Fruit fly (Drosophila melanogaster) ovary, adult (tissue): ENCODE results near the gene CG2202.

Experiments used
- CG17801 ChIP-seq: fragments of 200-800 bp; optimal IDR thresholded peaks from 2 replicates; lab custom pipeline; 2019; ENCODE audit warnings: missing biosample characterization, mild to moderate bottlenecking, missing genetic modification characterization, moderate library complexity; ENCODE audit not compliant: partially characterized antibody

The CG2202 gene

DNA sequence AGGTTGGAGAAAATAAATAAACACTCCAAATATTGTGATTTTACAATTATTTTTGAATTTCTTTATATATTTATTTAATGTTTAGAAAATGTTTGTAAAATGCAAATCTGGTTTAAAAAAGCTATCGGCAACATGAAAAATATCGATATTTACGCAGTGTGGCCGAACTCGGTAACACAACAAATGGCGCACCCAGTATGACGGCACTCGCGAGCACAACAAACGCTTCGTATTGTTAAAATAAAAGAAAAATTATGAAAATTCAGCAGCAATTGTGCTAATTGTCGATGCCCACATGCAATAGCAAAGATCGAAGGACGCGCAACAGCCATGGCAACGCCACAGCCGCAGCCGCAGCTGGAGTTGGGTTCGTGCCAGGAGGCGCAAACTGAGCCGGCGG, at the start of gene CG2202:
TSS of gene CG2202 (plus strand) at position 193 of the 400 bp plus-strand sequence.
- TF ChIP-seq CG17801 (GFP tag; lab: Kevin White, UChicago): peak; percentile 35

DNA sequence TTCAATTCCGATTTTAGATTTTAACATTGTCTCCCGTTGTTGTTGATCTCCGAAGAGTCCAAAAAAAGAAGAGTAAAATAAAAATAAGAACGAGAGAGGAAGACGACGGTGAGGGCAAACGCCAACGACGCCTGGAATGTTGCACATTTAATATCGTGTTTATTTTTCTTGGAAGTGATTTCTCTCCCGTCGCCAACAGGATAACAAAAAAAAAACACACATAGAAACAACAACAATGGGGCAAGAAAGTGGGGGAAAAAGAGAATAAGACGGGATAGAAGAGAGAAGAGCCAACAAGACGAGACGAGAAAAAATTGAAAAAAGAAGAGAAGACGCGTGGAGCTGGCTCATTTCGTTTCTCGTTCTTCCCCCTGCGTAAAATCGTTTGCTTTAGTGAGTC, 47.5 kb upstream of the CG2202 start:
- TF ChIP-seq CG17801 (GFP tag; lab: Kevin White, UChicago): no peak

DNA sequence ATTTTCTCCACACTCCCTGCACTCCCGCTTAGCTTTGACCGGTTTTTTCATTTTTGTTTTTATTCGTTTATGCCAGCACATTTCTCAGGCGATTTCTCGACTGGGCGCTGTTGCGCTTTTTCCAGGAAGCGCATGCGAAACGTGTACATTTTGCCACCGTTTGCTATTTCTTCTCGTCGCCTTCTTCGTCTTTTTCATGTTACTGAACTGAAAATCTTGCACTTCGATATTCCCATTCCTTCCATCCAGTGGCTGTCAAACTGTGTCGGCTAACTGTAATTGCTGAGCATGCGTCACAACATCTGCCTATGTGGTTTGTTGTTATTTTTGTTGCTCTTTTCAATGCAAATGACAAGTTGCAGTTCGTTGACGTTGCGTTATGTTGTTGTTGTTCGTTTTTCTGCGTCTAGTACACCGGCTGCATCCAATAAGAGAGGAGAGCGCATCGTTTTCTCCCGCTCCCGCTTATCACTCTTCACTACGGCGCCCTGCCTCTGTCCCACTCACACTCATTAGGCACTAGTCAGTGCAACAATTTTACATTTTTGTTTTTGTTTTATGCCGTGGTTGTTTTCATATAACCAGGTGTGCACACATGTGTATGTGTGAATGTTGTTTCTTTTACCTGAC, 46.6 kb upstream of the CG2202 start:
- no peak for TF ChIP-seq CG17801 (GFP tag; lab: Kevin White, UChicago)

DNA sequence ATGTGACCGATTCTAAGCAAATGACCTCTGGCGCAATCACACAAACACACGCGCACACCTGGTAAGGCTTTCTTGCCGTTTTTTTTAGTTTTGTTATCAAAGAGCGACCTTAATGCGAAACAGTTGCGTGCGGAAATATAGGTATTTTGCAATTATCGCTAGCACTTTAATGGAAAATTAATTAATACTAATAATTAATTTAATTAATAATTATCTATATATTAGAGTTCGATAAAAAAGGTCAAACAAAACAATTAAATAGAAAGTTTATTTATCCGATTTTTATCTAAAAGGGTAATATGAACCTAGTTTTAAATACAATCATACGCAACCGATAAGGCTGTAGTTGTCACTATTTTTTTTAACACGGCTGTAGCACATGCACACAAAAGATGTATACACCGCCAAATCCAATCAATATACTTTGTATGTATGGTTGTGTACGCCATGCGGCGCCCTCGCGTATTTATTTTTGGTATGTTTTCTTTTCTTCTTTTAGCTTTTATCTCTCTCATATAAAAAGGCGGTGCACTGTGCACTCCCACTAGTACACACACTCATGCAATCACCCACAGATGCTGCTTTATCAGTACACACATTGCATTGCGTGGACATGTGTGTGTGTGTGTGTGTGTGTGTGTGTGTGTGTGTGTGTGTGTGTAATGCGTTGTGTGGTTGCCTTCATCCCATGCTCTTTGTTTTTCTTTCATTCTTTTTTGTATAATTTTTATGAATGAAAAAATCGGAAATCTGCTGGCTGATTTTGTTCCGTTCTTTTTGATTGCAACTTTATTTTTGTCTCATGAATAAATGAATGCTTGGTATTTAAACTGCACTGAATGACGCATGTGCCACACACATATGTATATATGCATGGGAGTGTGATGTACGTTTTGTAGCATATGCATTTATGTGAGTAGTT, 45.8 kb upstream of the CG2202 start:
- peak; percentile 42 for TF ChIP-seq CG17801 (GFP tag; lab: Kevin White, UChicago)

DNA sequence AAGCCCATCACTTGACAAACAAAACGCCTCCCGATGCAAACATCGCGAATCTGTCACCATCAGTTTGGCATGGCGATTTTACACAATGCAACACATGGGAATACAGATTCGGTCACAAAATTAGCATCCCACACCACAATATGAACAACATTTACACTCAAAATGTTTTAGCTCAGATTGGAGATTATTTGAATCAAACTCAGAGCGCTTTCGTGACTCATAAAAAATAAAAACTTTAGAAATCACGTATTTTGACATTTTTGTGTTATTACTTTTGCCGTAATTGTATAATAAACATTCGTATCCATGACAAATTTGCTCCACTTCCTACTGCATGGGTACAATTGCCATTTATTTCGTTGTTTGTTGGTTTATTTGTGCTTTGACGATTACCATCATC, 44.5 kb upstream of the CG2202 start:
- no peak for TF ChIP-seq CG17801 (GFP tag; lab: Kevin White, UChicago)

DNA sequence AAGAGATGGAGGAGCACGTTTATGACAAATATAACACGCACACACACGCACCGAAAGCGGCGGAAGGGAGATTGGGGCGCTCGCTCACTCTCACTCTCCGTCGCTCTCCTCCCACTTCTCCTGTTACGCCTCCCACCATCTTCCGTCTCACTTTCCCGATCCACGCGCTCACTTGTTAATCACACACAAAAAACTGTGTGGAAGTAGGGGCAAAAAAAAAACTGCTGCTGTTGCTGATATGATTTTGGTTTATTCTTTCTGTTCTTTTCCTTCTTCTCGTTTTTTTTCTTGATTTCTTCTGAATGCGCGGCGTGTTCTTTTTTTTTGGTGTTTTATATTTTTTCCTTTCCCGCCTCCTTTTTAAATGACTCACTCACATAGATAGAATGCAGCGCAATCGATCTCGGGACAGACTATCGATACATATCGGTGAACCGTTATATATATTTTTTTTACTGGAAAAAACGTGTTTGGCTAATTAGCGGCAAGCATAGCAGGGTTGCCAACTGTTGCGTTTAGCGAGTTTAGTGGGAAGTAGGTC, 42.8 kb upstream of the CG2202 start:
- peak; percentile 78 for TF ChIP-seq CG17801 (GFP tag; lab: Kevin White, UChicago)

DNA sequence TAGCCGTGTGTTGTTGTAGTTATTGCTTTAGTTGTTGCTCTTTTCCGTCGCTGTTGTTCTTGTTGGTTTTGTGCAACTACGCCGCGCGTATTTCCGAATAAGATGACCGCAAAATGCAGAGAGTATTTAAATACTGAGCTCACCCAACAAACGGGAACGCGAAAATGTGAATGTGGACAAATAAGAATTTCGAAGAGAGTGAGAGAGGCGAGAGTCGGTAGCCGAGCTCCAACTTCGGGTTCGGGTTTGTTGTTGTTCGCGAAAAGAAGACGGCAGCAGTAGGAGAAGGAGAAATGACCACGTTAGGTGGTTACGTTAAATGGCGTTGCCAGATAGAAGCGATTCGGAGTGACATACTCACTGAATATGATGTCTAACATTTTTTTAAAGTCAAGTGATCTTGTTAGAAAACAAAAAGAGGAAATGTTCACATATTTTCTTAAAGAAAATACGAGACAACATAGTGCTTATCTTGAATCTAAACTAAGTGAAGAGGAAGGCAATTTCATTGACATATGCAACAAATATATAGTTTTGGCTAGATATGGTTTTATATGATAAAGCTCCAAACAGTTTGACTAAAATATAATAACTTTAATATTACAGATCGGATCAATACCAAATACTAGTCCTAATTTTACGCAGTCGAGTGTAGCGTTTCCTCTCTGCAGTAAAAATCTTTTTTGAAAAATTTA, 41.7 kb upstream of the CG2202 start:
- peak; percentile 67 for TF ChIP-seq CG17801 (GFP tag; lab: Kevin White, UChicago)

DNA sequence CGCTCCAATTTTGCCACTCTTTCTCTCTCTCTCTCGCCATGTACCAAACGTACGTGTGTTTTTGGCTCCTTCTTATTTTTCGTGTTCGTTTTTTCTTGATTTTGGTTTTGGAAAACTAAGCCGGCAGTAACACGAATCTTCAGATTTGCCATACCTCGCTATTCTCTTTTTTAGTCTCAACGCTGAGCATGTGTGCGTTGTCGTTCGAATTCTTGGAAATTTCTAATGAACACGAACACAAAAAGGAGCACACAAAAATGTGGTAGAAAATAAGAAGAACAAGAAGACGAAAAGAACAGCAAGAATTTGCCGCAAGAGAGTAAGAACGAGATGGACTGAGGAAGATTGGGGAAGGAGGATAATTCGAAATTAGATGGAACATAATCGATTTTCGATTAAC, 39.9 kb upstream of the CG2202 start:
- TF ChIP-seq CG17801 (GFP tag; lab: Kevin White, UChicago): no peak

DNA sequence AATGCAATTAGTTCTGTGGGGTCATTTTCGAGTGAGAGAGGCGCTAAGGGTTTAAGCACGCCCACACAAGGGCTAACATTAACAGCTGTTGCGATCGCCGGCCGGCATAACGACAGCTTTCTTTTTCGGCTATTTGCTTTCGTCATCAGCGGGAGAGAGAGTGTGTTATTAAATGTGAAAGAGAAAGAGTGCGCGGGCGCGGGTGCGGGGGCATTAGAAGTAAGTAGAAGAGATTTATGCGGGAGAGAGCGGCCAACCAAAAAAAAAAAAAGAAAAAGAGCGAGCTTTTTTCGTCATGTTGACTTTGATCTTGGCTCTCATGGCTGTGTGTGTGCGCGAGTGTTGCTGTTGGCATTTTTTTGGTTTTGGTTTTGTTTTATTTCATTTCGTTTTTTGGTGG, 34.4 kb upstream of the CG2202 start:
- no peak for TF ChIP-seq CG17801 (GFP tag; lab: Kevin White, UChicago)

DNA sequence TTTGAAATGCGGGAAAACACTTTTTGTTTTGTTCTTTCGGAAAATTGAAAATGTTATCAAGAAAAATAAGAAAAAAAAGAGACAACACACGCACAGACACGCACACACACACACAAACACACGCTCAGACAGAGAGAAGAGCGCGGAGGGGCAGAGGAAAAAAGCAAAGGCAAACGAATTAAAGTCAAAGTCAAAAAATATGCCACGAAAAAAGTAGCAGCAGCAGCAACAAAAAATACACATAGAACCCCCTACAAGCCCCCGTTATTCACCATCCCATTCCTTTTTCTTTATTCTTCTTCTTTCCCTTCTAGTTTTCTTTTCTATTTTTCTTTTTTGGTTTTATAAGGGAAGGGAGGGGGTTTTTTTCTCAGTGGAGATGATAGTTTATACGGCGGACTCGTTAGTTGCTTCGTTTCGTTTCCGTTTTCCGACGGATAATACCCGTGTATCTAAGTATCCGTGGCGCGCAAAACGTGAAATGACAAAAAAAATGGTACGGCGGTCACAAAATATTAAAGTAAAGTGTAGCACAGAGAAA, 33.7 kb upstream of the CG2202 start:
- TF ChIP-seq CG17801 (GFP tag; lab: Kevin White, UChicago): no peak

DNA sequence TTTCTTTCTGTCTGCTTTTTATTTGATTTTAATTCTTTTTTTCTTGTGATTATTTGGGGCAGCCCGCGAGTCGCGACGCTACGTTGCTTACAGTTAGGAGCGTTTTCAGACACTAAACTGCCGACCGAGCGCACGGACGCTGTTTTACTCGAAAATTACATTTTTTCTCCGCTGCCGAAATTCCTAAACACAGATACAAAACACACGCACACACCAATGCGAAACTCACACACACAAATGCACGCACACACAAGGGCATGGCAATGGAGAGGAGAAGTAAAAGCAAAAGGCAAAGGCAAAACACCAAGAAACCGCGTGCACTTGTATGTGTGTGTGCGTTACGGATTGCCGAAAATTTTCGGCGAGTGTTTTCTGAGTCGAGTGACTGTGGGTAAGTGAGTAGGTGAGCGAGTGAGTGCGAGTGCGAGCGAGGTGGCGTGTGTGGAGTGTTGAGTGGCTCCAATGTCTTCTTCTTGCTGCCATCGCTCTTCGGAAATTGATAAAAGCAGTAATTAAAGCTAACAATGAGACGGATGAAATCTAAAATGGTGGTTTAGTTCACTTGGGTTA, 33.0 kb upstream of the CG2202 start:
- TF ChIP-seq CG17801 (GFP tag; lab: Kevin White, UChicago): peak; percentile 40

DNA sequence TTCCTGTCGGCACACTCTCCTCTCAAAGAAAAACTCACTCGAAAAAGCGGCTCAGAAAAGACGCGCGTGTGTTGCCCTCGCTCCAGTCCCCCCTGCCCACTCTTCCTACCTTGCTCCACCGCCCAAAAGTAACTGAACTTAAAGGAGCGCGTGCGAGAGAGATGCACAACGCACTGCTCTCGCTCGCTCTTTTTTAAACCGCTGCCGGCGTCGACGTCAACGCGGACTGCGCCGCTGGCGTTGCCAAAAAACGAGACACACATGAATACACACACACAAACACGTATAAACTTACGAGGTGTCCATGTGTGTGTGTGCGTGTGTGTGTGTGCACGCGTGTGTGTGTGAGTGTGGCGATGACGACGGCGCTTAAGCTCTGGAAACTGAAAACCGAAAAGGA, 31.7 kb upstream of the CG2202 start:
- TF ChIP-seq CG17801 (GFP tag; lab: Kevin White, UChicago): no peak

DNA sequence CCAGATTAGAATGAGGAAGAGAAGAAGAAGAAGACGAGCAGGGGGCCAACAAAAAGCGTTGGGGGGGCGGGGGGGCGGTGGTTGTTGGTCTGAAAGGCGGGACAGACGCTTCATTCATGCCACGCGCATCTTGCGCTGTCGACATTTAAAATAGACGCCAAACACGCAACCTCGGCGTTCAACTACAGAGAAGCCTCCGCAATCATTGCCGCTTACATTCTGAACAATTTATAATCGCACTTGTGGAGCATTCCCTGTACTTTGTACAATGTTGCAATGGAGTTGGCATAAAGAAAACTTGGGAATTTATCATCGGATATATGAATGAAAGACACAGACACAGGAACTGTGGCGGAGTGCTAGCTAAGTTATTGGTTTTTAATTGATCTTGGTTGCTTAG, 27.8 kb upstream of the CG2202 start:
- no peak for TF ChIP-seq CG17801 (GFP tag; lab: Kevin White, UChicago)

DNA sequence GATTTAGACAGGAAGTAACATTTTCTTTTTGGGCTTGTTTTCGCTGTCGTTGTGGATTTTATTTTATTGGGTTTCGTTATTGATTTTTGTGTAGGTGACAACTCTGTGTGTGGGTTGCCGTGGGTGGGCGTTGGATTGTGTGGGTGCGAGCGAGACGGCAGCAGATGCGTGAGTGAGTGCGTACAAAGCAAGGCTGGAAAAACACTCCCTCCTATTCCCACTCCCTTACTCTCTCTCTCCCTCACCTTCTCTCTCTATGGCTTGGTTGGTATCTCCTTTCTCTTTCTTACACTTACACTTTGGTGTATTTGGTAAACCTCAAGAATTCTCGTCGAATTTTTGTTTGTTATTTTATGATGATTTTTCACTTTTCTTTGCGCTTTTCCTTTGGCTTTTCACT, 26.5 kb upstream of the CG2202 start:
- no peak for TF ChIP-seq CG17801 (GFP tag; lab: Kevin White, UChicago)
